Fruit fly (Drosophila melanogaster) S2 (cell line): ENCODE results near the gene CG33635.

Source experiments
- CG8478 ChIP-seq: fragments of >200 bp; optimal IDR thresholded peaks from 2 replicates; lab custom pipeline; 2018
- CTCF ChIP-seq, 2 experiments: fragments of >200 bp; optimal IDR thresholded peaks; 2 replicates each; lab custom pipeline; 2018

- no peak for TF ChIP-seq CG8478 (lab: Kevin White, UChicago)
- TF ChIP-seq CTCF (optimal IDR thresholded peaks at IDR 0.05; lab: Kevin White, UChicago): no peak
Measured at dm6 chr2L:136131-136426, 22.4 kb downstream of the CG33635 start.
